ENCODE assay signal across 3 fruit fly cellular contexts in genomic region chrX:1461544-1461943, dm6.
TF ChIP-seq lines count a peak whose summit lies in the region.

Gene CG14787, minus strand, starts transcription at chrX:1461676.

- TF ChIP-seq CTCF in whole organism, embryonic (GFP tag; optimal IDR thresholded peaks at IDR 0.05; lab: Kevin White, UChicago): no peak

TF ChIP-seq in whole organism, embryonic, 481 proteins besides CTCF, POLR2A, EP300 and RAD21:
- TF ChIP-seq Pdp1 (GFP tag; optimal IDR thresholded peaks at IDR 0.05; lab: Kevin White, UChicago) (peak in 1 of 2 experiments; percentile 52), Drgx (GFP tag; IDR thresholded peaks at IDR 0.05; lab: Robert Waterston, UW) (0 out of 2 replicates have a peak, but pooled peaks have one; percentile 37), CG6654 (GFP tag; optimal IDR thresholded peaks at IDR 0.05; lab: Kevin White, UChicago) (no peak), nom (GFP tag; optimal IDR thresholded peaks at IDR 0.05; lab: Kevin White, UChicago) (peak; percentile 58)

TF ChIP-seq in whole organism, prepupa, 60 proteins besides CTCF, POLR2A, EP300 and RAD21:
- TF ChIP-seq Eip75B (GFP tag; optimal IDR thresholded peaks at IDR 0.05; lab: Kevin White, UChicago) (no peak), CG3032 (tag; optimal IDR thresholded peaks at IDR 0.05; lab: Kevin White, UChicago) (no peak), svp (GFP tag; lab: Kevin White, UChicago) (peak; percentile 88), CG16779 (tag; optimal IDR thresholded peaks at IDR 0.05; lab: Kevin White, UChicago) (no peak), ss (GFP tag; optimal IDR thresholded peaks at IDR 0.05; lab: Kevin White, UChicago) (peak; percentile 60 to 67), CG6808 (GFP tag; optimal IDR thresholded peaks at IDR 0.05; lab: Kevin White, UChicago) (peak; percentile 21), Met (GFP tag; optimal IDR thresholded peaks at IDR 0.05; lab: Kevin White, UChicago) (no peak), vri (GFP tag; optimal IDR thresholded peaks at IDR 0.05; lab: Kevin White, UChicago) (no peak), CG6163 (GFP tag; IDR thresholded peaks at IDR 0.05; lab: Robert Waterston, UW) (no peak), fkh (GFP tag; optimal IDR thresholded peaks at IDR 0.05; lab: Kevin White, UChicago) (no peak), Eip78C (GFP tag; lab: Kevin White, UChicago) (peak; percentile 66)

TF ChIP-seq in whole organism, pupa, 21 proteins besides CTCF, POLR2A, EP300 and RAD21:
- TF ChIP-seq CG4496 (GFP tag; IDR thresholded peaks at IDR 0.05; lab: Robert Waterston, UW): peak; percentile 52; the same call in 1 of the 3 replicates
- TF ChIP-seq gl (tag; optimal IDR thresholded peaks at IDR 0.05; lab: Kevin White, UChicago): peak; percentile 31
- no peak for TF ChIP-seq rn (GFP tag; IDR thresholded peaks at IDR 0.05; lab: Robert Waterston, UW)
